Worm (Caenorhabditis elegans) whole organism, mixed stage, embryonic: Measurements from ENCODE around the gene T20F7.3.

Experiments used
- M03D4.4 ChIP-seq: sonication (generic microtip); optimal IDR thresholded peaks from 2 replicates; lab custom pipeline; 2017; ENCODE audit warnings: mild to moderate bottlenecking, missing genetic modification characterization, missing compliant biosample characterization
- bed-3 ChIP-seq: fragments of 200-800 bp; sonication (Bioruptor generic); optimal IDR thresholded peaks from 3 replicates; lab custom pipeline; 2018; ENCODE audit warnings: mild to moderate bottlenecking, missing genetic modification characterization, moderate library complexity, missing compliant biosample characterization
- blmp-1 ChIP-seq: fragments of 150-350 bp; optimal IDR thresholded peaks from 2 replicates; lab custom pipeline; 2014; ENCODE audit warnings: missing biosample characterization, missing genetic modification characterization
- ceh-39 ChIP-seq: fragments of 150-350 bp; optimal IDR thresholded peaks from 2 replicates; lab custom pipeline; 2014; ENCODE audit warnings: missing biosample characterization, missing genetic modification characterization
- ceh-43 ChIP-seq: fragments of 200-800 bp; sonication (Bioruptor generic); optimal IDR thresholded peaks from 2 replicates; lab custom pipeline; 2018; ENCODE audit warnings: mild to moderate bottlenecking, missing genetic modification characterization, moderate library complexity, missing compliant biosample characterization
- ceh-83 ChIP-seq: fragments of 200-800 bp; sonication (Bioruptor generic); optimal IDR thresholded peaks from 2 replicates; lab custom pipeline; 2018; ENCODE audit warnings: mild to moderate bottlenecking, missing genetic modification characterization, missing compliant biosample characterization
- ces-1 ChIP-seq: fragments of 150-350 bp; optimal IDR thresholded peaks from 2 replicates; lab custom pipeline; 2014; ENCODE audit warnings: missing biosample characterization, missing genetic modification reagents, missing genetic modification characterization
- cnd-1 ChIP-seq: fragments of 200-800 bp; sonication (Bioruptor generic); optimal IDR thresholded peaks from 2 replicates; lab custom pipeline; 2018; ENCODE audit warnings: mild to moderate bottlenecking, missing genetic modification characterization, missing compliant biosample characterization
- drap-1 ChIP-seq: fragments of 200-800 bp; sonication (Bioruptor generic); optimal IDR thresholded peaks from 3 replicates; lab custom pipeline; 2018; ENCODE audit warnings: mild to moderate bottlenecking, missing genetic modification characterization, missing compliant biosample characterization
- elt-1 ChIP-seq: sonication (generic microtip); optimal IDR thresholded peaks from 2 replicates; lab custom pipeline; 2017; ENCODE audit warnings: missing genetic modification characterization, mild to moderate bottlenecking, missing compliant biosample characterization, antibody characterized with exemption, moderate library complexity, borderline replicate concordance; ENCODE audit not compliant: insufficient read depth
- flh-1 ChIP-seq: fragments of 200-800 bp; sonication (Bioruptor generic); optimal IDR thresholded peaks from 2 replicates; lab custom pipeline; 2018; ENCODE audit warnings: mild to moderate bottlenecking, missing genetic modification characterization, moderate library complexity, missing compliant biosample characterization
- ham-2 ChIP-seq: fragments of 200-800 bp; sonication (Bioruptor generic); optimal IDR thresholded peaks from 2 replicates; lab custom pipeline; 2018; ENCODE audit warnings: mild to moderate bottlenecking, missing genetic modification characterization, missing compliant biosample characterization
- hlh-1 ChIP-seq: fragments of 150-350 bp; optimal IDR thresholded peaks from 2 replicates; lab custom pipeline; 2014; ENCODE audit warnings: missing biosample characterization, missing genetic modification reagents, missing genetic modification characterization
- lin-32 ChIP-seq: fragments of 200-800 bp; sonication (Bioruptor generic); optimal IDR thresholded peaks from 2 replicates; lab custom pipeline; 2018; ENCODE audit warnings: mild to moderate bottlenecking, missing genetic modification characterization, missing compliant biosample characterization
- lsy-2 ChIP-seq: fragments of 150-350 bp; optimal IDR thresholded peaks from 2 replicates; lab custom pipeline; 2014; ENCODE audit warnings: missing biosample characterization, missing genetic modification characterization
- mab-5 ChIP-seq: fragments of 150-350 bp; optimal IDR thresholded peaks from 2 replicates; lab custom pipeline; 2014; ENCODE audit warnings: missing biosample characterization, missing genetic modification characterization
- mep-1 ChIP-seq: fragments of 150-350 bp; optimal IDR thresholded peaks from 2 replicates; lab custom pipeline; 2017; ENCODE audit warnings: missing biosample characterization, missing genetic modification reagents, missing genetic modification characterization, inconsistent platforms
- mls-2 ChIP-seq: sonication (generic microtip); optimal IDR thresholded peaks from 2 replicates; lab custom pipeline; 2016; ENCODE audit warnings: mild to moderate bottlenecking, missing genetic modification characterization, moderate library complexity, missing compliant biosample characterization
- nhr-12 ChIP-seq: fragments of 150-350 bp; optimal IDR thresholded peaks from 2 replicates; lab custom pipeline; 2014; ENCODE audit warnings: missing biosample characterization, missing genetic modification characterization
- nhr-2 ChIP-seq: fragments of 150-350 bp; optimal IDR thresholded peaks from 2 replicates; lab custom pipeline; 2014; ENCODE audit warnings: missing biosample characterization, missing genetic modification characterization
- nhr-237 ChIP-seq: fragments of 150-350 bp; optimal IDR thresholded peaks from 2 replicates; lab custom pipeline; 2014; ENCODE audit warnings: missing biosample characterization, missing genetic modification characterization
- nhr-28 ChIP-seq: fragments of 150-350 bp; optimal IDR thresholded peaks from 2 replicates; lab custom pipeline; 2014; ENCODE audit warnings: missing biosample characterization, missing genetic modification characterization
- sem-2 ChIP-seq: fragments of 200-800 bp; sonication (Bioruptor generic); optimal IDR thresholded peaks from 2 replicates; lab custom pipeline; 2018; ENCODE audit warnings: mild to moderate bottlenecking, missing genetic modification characterization, missing compliant biosample characterization
- sptf-1 ChIP-seq: sonication (generic microtip); optimal IDR thresholded peaks from 2 replicates; lab custom pipeline; 2017; ENCODE audit warnings: mild to moderate bottlenecking, missing genetic modification characterization, moderate library complexity, missing compliant biosample characterization
- tbx-8 ChIP-seq: fragments of 200-800 bp; sonication (Bioruptor generic); optimal IDR thresholded peaks from 2 replicates; lab custom pipeline; 2018; ENCODE audit warnings: mild to moderate bottlenecking, missing genetic modification characterization, moderate library complexity, missing compliant biosample characterization
- unc-120 ChIP-seq: sonication (generic microtip); optimal IDR thresholded peaks from 2 replicates; lab custom pipeline; 2017; ENCODE audit warnings: missing genetic modification characterization, missing compliant biosample characterization; ENCODE audit not compliant: poor library complexity, severe bottlenecking
- unc-62 ChIP-seq: fragments of 150-350 bp; optimal IDR thresholded peaks from 2 replicates; lab custom pipeline; 2014; ENCODE audit warnings: missing biosample characterization, missing genetic modification reagents, missing genetic modification characterization

T20F7.3 gene

DNA sequence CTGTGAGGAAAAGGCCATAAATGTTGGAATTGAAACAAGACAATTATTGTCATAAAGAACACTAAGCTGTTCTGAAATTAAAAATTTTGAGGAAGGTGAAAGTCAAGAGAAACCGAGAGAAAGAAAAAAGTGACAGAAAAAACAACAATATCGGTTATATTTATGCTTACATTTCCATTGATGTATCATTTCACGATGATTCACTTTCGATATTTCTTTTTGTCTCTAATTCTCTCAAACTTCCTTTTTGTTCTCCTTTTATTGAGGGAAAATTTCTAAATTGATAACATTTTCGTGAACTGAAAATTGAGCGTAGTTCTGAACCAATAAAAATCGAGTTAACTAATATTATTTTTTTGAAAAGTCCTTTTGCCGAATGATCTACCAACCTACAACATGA, 45.3 kb upstream of the T20F7.3 start:
- TF ChIP-seq M03D4.4 (tag; lab: Kevin White, UChicago): no peak
- peak; percentile 54 for TF ChIP-seq blmp-1 (tag; lab: Kevin White, UChicago)

ce11 chrX:16815508-16815907, 44.7 kb upstream of the T20F7.3 start:
- TF ChIP-seq sem-2 (GFP tag; lab: Kevin White, UChicago) (no peak), lin-32 (peak; percentile 24), mls-2 (tag; lab: Kevin White, UChicago) (no peak), ham-2 (GFP tag; lab: Kevin White, UChicago) (no peak), mep-1 (tag; lab: Kevin White, UChicago) (peak; percentile 11), unc-120 (tag; lab: Kevin White, UChicago) (peak; percentile 5), nhr-12 (tag; lab: Kevin White, UChicago) (no peak), cnd-1 (tag; lab: Kevin White, UChicago) (peak; percentile 68), nhr-237 (tag; lab: Kevin White, UChicago) (no peak), hlh-1 (tag; lab: Kevin White, UChicago) (peak; percentile 77), unc-62 (GFP tag; lab: Kevin White, UChicago) (peak; percentile 10)

DNA sequence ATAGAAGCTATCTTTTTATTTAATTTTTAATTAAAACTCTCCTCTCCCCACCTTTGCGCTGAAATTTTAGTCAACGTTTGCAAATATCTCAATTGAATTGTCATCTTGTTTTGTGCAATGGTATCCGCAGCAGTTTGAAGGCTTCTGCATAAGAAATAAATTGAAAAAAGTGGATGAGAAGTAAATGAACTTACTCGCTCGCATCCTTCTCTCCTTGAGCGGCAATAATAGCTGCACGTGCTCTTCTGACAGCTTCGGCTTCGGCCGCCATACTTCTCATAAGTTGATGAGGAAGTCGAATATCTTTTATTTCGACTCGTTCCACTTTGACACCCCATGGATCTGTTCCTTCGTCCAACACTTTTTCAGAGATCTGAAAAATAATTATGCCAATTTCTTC, 43.3 kb upstream of the T20F7.3 start:
- TF ChIP-seq ceh-83 (GFP tag; lab: Kevin White, UChicago) (no peak), ces-1 (GFP tag; lab: Kevin White, UChicago) (peak; percentile 78)

ce11 chrX:16818271-16818670, 41.9 kb upstream of the T20F7.3 start:
- TF ChIP-seq sptf-1 (no peak), lsy-2 (tag; lab: Kevin White, UChicago) (no peak), drap-1 (no peak), tbx-8 (GFP tag; lab: Kevin White, UChicago) (no peak), ceh-43 (GFP tag; lab: Kevin White, UChicago) (no peak), nhr-28 (tag; lab: Kevin White, UChicago) (no peak), nhr-237 (tag; lab: Kevin White, UChicago) (no peak), unc-120 (tag; lab: Kevin White, UChicago) (no peak), flh-1 (GFP tag; lab: Kevin White, UChicago) (no peak), elt-1 (tag; lab: Kevin White, UChicago) (no peak), blmp-1 (tag; lab: Kevin White, UChicago) (no peak), ham-2 (GFP tag; lab: Kevin White, UChicago) (no peak), bed-3 (GFP tag; lab: Kevin White, UChicago) (no peak), ceh-39 (tag; lab: Kevin White, UChicago) (no peak), ceh-83 (GFP tag; lab: Kevin White, UChicago) (no peak)

- TF ChIP-seq nhr-2 (tag; lab: Kevin White, UChicago) (no peak), sptf-1 (no peak), mab-5 (no peak), M03D4.4 (tag; lab: Kevin White, UChicago) (no peak), ceh-83 (GFP tag; lab: Kevin White, UChicago) (no peak), unc-120 (tag; lab: Kevin White, UChicago) (no peak), hlh-1 (tag; lab: Kevin White, UChicago) (no peak), elt-1 (tag; lab: Kevin White, UChicago) (no peak), ham-2 (GFP tag; lab: Kevin White, UChicago) (no peak)
Observed at ce11 chrX:16821533-16821932, 38.7 kb upstream of the T20F7.3 start.

DNA sequence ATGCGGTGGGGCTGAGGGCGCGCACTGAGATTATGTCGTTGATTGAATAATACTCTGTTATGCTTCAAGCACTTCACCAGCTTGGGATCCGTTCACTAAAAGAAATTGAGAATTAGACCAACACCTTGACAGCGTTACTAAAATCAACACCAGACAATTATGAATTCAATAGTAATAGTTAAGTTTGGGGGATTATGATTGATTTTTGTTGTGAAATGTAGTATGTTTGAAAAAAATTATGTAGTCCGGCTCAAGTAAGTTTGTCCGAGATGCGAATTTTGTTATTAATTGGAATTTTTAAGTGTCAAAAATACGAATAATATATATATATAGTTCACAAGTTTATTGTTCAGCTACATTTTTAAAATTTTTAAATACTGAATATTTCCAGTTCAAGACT, 34.8 kb upstream of the T20F7.3 start, which contains the start of gene sto-5:
TSS of gene sto-5 (minus strand) at position 101 of the 400 bp plus-strand sequence.
- TF ChIP-seq ces-1 (GFP tag; lab: Kevin White, UChicago) (no peak), tbx-8 (GFP tag; lab: Kevin White, UChicago) (no peak)
